Fruit fly (Drosophila melanogaster) whole organism, embryonic: ENCODE results near the gene SrpRbeta.
A peak's percentile ranks its signal among the peaks of the same experiment; 100 is the strongest.

Experiments
- Asciz ChIP-seq: fragments of 200-800 bp; sonication (Bioruptor generic); optimal IDR thresholded peaks from 2 replicates; lab custom pipeline; 2017; ENCODE audit warnings: missing biosample characterization, mild to moderate bottlenecking, missing genetic modification characterization, missing genetic modification reagents
- CG10147 ChIP-seq: fragments of 200-800 bp; sonication (Bioruptor generic); optimal IDR thresholded peaks from 2 replicates; lab custom pipeline; 2019; ENCODE audit warnings: missing biosample characterization, mild to moderate bottlenecking, missing genetic modification characterization, moderate library complexity
- CG10565 ChIP-seq: fragments of 200-800 bp; sonication (Bioruptor generic); optimal IDR thresholded peaks from 3 replicates; lab custom pipeline; 2016; ENCODE audit warnings: missing biosample characterization, mild to moderate bottlenecking, missing genetic modification characterization
- CG10959 ChIP-seq: fragments of 200-800 bp; sonication (Bioruptor generic); IDR thresholded peaks from 2 replicates; pipeline ENCODE4 v1.3.6; 2022; ENCODE audit warnings: missing biosample characterization, missing genetic modification characterization
- CG11456 ChIP-seq: fragments of 200-800 bp; sonication (Bioruptor generic); IDR thresholded peaks from 3 replicates; pipeline ENCODE4 v1.3.6; 2022; ENCODE audit warnings: missing biosample characterization, missing genetic modification characterization
- CG12219 ChIP-seq: fragments of 200-800 bp; sonication (Bioruptor generic); optimal IDR thresholded peaks from 3 replicates; lab custom pipeline; 2018; ENCODE audit warnings: missing biosample characterization, mild to moderate bottlenecking, missing genetic modification characterization
- CG12744 ChIP-seq: fragments of 200-800 bp; sonication (Bioruptor generic); optimal IDR thresholded peaks from 2 replicates; lab custom pipeline; 2016; ENCODE audit warnings: missing biosample characterization, missing genetic modification characterization
- CG13424 ChIP-seq: fragments of 200-800 bp; sonication (Bioruptor generic); optimal IDR thresholded peaks from 2 replicates; lab custom pipeline; 2019; ENCODE audit warnings: missing biosample characterization, mild to moderate bottlenecking, missing genetic modification characterization, moderate library complexity
- CG14014 ChIP-seq: fragments of 200-800 bp; sonication (Bioruptor generic); IDR thresholded peaks from 2 replicates; pipeline ENCODE4 v1.3.6; 2022; ENCODE audit warnings: missing biosample characterization, missing genetic modification characterization
- CG17359 ChIP-seq: fragments of 200-800 bp; sonication (Bioruptor generic); optimal IDR thresholded peaks from 3 replicates; lab custom pipeline; 2018; ENCODE audit warnings: missing biosample characterization, mild to moderate bottlenecking, missing genetic modification characterization, moderate library complexity
- CG17568 ChIP-seq: fragments of 200-800 bp; sonication (Bioruptor generic); optimal IDR thresholded peaks from 2 replicates; lab custom pipeline; 2018; ENCODE audit warnings: missing biosample characterization, mild to moderate bottlenecking, missing genetic modification characterization, moderate library complexity
- CG17829 ChIP-seq: fragments of 200-800 bp; optimal IDR thresholded peaks from 2 replicates; lab custom pipeline; 2019; ENCODE audit warnings: missing biosample characterization, mild to moderate bottlenecking, missing genetic modification characterization, moderate library complexity
- CG2120 ChIP-seq: fragments of 200-800 bp; sonication (Bioruptor generic); optimal IDR thresholded peaks from 3 replicates; lab custom pipeline; 2016; ENCODE audit warnings: missing biosample characterization, missing genetic modification characterization
- CG2129 ChIP-seq: fragments of 200-800 bp; sonication (Bioruptor generic); IDR thresholded peaks from 2 replicates; pipeline ENCODE4 v1.3.6; 2022; ENCODE audit warnings: missing biosample characterization, missing genetic modification characterization; ENCODE audit not compliant: partially characterized antibody
- CG3065 ChIP-seq: fragments of 200-800 bp; sonication (Bioruptor generic); optimal IDR thresholded peaks from 2 replicates; lab custom pipeline; 2016; ENCODE audit warnings: missing biosample characterization, missing genetic modification characterization
- CG3281 ChIP-seq: fragments of 200-800 bp; sonication (Bioruptor generic); optimal IDR thresholded peaks from 3 replicates; lab custom pipeline; 2017; ENCODE audit warnings: missing biosample characterization, mild to moderate bottlenecking, missing genetic modification characterization
- CG3407 ChIP-seq: fragments of 200-800 bp; sonication (Bioruptor generic); optimal IDR thresholded peaks from 2 replicates; lab custom pipeline; 2018; ENCODE audit warnings: missing biosample characterization, mild to moderate bottlenecking, missing genetic modification characterization
- CG4424 ChIP-seq: fragments of 200-800 bp; sonication (Bioruptor generic); optimal IDR thresholded peaks from 3 replicates; lab custom pipeline; 2016; ENCODE audit warnings: missing biosample characterization, missing genetic modification characterization
- CG4617 ChIP-seq: fragments of 200-800 bp; sonication (Bioruptor generic); optimal IDR thresholded peaks from 3 replicates; lab custom pipeline; 2016; ENCODE audit warnings: missing biosample characterization, missing genetic modification characterization, borderline replicate concordance
- CG5180 ChIP-seq: fragments of 200-800 bp; sonication (Bioruptor generic); optimal IDR thresholded peaks from 3 replicates; lab custom pipeline; 2017; ENCODE audit warnings: missing biosample characterization, missing genetic modification characterization, mild to moderate bottlenecking, moderate library complexity, missing genetic modification reagents
- CG6272 ChIP-seq: fragments of 200-800 bp; sonication (Bioruptor generic); IDR thresholded peaks from 2 replicates; pipeline ENCODE4 v1.3.6; 2022; ENCODE audit warnings: missing biosample characterization, missing genetic modification characterization
- CG9932 ChIP-seq: fragments of 200-800 bp; sonication (Bioruptor generic); IDR thresholded peaks from 2 replicates; pipeline ENCODE4 v1.3.6; 2022; ENCODE audit warnings: missing biosample characterization, missing genetic modification characterization
- CrebB ChIP-seq: fragments of 200-800 bp; sonication (Bioruptor generic); optimal IDR thresholded peaks from 3 replicates; lab custom pipeline; 2018; ENCODE audit warnings: missing biosample characterization, mild to moderate bottlenecking, missing genetic modification characterization
- Dek ChIP-seq: fragments of 200-800 bp; sonication (Bioruptor generic); optimal IDR thresholded peaks from 3 replicates; lab custom pipeline; 2019; ENCODE audit warnings: missing biosample characterization, mild to moderate bottlenecking, missing genetic modification characterization, moderate library complexity
- HLH4C ChIP-seq: fragments of 200-800 bp; sonication (Bioruptor generic); IDR thresholded peaks from 3 replicates; pipeline ENCODE4 v1.3.6; 2022; ENCODE audit warnings: missing biosample characterization, missing genetic modification characterization; ENCODE audit not compliant: partially characterized antibody
- MTF-1 ChIP-seq: fragments of 200-800 bp; sonication (Bioruptor generic); optimal IDR thresholded peaks from 2 replicates; lab custom pipeline; 2018; ENCODE audit warnings: missing biosample characterization, mild to moderate bottlenecking, missing genetic modification characterization, borderline replicate concordance
- Mad ChIP-seq: fragments of 200-800 bp; sonication (Bioruptor generic); optimal IDR thresholded peaks from 2 replicates; lab custom pipeline; 2016; ENCODE audit warnings: missing biosample characterization, missing genetic modification characterization
- Med ChIP-seq: fragments of 200-800 bp; sonication (Bioruptor generic); peaks from one replicate; lab custom pipeline; 2016; ENCODE audit warnings: missing biosample characterization, missing genetic modification characterization, mild to moderate bottlenecking, inconsistent platforms, moderate library complexity
- Nf-YB ChIP-seq: fragments of 200-800 bp; sonication (Bioruptor generic); optimal IDR thresholded peaks from 3 replicates; lab custom pipeline; 2019; ENCODE audit warnings: missing biosample characterization, mild to moderate bottlenecking, missing genetic modification characterization, moderate library complexity
- Nf-YC ChIP-seq: fragments of 200-800 bp; optimal IDR thresholded peaks from 3 replicates; lab custom pipeline; 2019; ENCODE audit warnings: missing biosample characterization, mild to moderate bottlenecking, missing genetic modification characterization, moderate library complexity
- Pdp1 ChIP-seq, 2 experiments: fragments of 200-800 bp; sonication (Bioruptor generic); optimal IDR thresholded peaks; 3 replicates each; lab custom pipeline; 2016; ENCODE audit warnings: missing biosample characterization in 2 of 2, missing genetic modification characterization in 2 of 2, mild to moderate bottlenecking in 1 of 2, moderate library complexity in 1 of 2
- Taf1 ChIP-seq: fragments of 200-800 bp; sonication (Bioruptor generic); IDR thresholded peaks from 2 replicates; pipeline ENCODE4 v1.3.6; 2022; ENCODE audit warnings: missing biosample characterization, missing genetic modification characterization
- Xbp1 ChIP-seq: fragments of 200-800 bp; sonication (Bioruptor generic); optimal IDR thresholded peaks from 3 replicates; lab custom pipeline; 2016; ENCODE audit warnings: missing biosample characterization, mild to moderate bottlenecking, missing genetic modification characterization
- az2 ChIP-seq: fragments of 200-800 bp; sonication (Bioruptor generic); optimal IDR thresholded peaks from 3 replicates; lab custom pipeline; 2016; ENCODE audit warnings: missing biosample characterization, missing genetic modification characterization
- danr ChIP-seq: fragments of 200-800 bp; sonication (Bioruptor generic); IDR thresholded peaks from 2 replicates; pipeline ENCODE4 v1.3.6; 2022; ENCODE audit warnings: missing biosample characterization, missing genetic modification characterization
- dati ChIP-seq: fragments of 200-800 bp; sonication (Bioruptor generic); IDR thresholded peaks from 2 replicates; pipeline ENCODE4 v1.3.6; 2022; ENCODE audit warnings: missing biosample characterization, missing genetic modification characterization
- gcm2 ChIP-seq: fragments of 200-800 bp; sonication (Bioruptor generic); optimal IDR thresholded peaks from 2 replicates; lab custom pipeline; 2016; ENCODE audit warnings: missing biosample characterization, missing genetic modification characterization
- gfzf ChIP-seq: fragments of 200-800 bp; sonication (Bioruptor generic); optimal IDR thresholded peaks from 2 replicates; lab custom pipeline; 2016; ENCODE audit warnings: missing biosample characterization, mild to moderate bottlenecking, missing genetic modification characterization, moderate library complexity
- gsb ChIP-seq: fragments of 200-800 bp; sonication (Bioruptor generic); IDR thresholded peaks from 2 replicates; pipeline ENCODE4 v1.3.6; 2022; ENCODE audit warnings: missing biosample characterization, missing genetic modification characterization
- lmd ChIP-seq: fragments of 200-800 bp; sonication (Bioruptor generic); IDR thresholded peaks from 2 replicates; pipeline ENCODE4 v1.3.6; 2022; ENCODE audit warnings: missing biosample characterization, missing genetic modification characterization
- nom ChIP-seq: fragments of 200-800 bp; sonication (Bioruptor generic); optimal IDR thresholded peaks from 2 replicates; lab custom pipeline; 2017; ENCODE audit warnings: missing biosample characterization, missing genetic modification characterization, mild to moderate bottlenecking, moderate library complexity, missing genetic modification reagents
- prd ChIP-seq, 3 experiments: fragments of >200 bp in 2 of 3; fragments of 200-800 bp in 1 of 3; sonication (Bioruptor generic) in 1 of 3; optimal IDR thresholded peaks in 2 of 3; IDR thresholded peaks in 1 of 3; 2 replicates in 2 of 3; 3 replicates in 1 of 3; pipeline versions ENCODE4 v1.3.6 to Lab custom; 2017 to 2022; ENCODE audit warnings: missing biosample characterization in 1 of 3, missing genetic modification characterization in 1 of 3
- run ChIP-seq: fragments of 200-800 bp; sonication (Bioruptor generic); optimal IDR thresholded peaks from 3 replicates; lab custom pipeline; 2018; ENCODE audit warnings: missing biosample characterization, mild to moderate bottlenecking, missing genetic modification characterization
- trh ChIP-seq: fragments of 200-800 bp; sonication (Bioruptor generic); optimal IDR thresholded peaks from 2 replicates; lab custom pipeline; 2016; ENCODE audit warnings: missing biosample characterization, missing genetic modification characterization
- tx ChIP-seq: fragments of 200-800 bp; sonication (Bioruptor generic); optimal IDR thresholded peaks from 2 replicates; lab custom pipeline; 2016; ENCODE audit warnings: missing biosample characterization, missing genetic modification characterization
- wdn ChIP-seq: fragments of 200-800 bp; sonication (Bioruptor generic); IDR thresholded peaks from 2 replicates; pipeline ENCODE4 v1.3.6; 2022; ENCODE audit warnings: missing biosample characterization, missing genetic modification characterization
- wek ChIP-seq: fragments of 200-800 bp; sonication (Bioruptor generic); optimal IDR thresholded peaks from 3 replicates; lab custom pipeline; 2018; ENCODE audit warnings: missing biosample characterization, mild to moderate bottlenecking, missing genetic modification characterization, moderate library complexity

SrpRbeta gene

dm6 chr3L:8691891-8692874, 27.8 kb downstream of the SrpRbeta start (continued):
- TF ChIP-seq danr (GFP tag; lab: Robert Waterston, UW), result no peak
- no peak for TF ChIP-seq gcm2 (GFP tag; lab: Kevin White, UChicago)
- no peak for TF ChIP-seq Taf1 (GFP tag; lab: Robert Waterston, UW)
- peak; percentile 63 for TF ChIP-seq CG13424 (tag; lab: Kevin White, UChicago)
- no peak for TF ChIP-seq CG10565 (GFP tag; lab: Kevin White, UChicago)
- TF ChIP-seq wek (GFP tag; lab: Kevin White, UChicago), result no peak
- no peak for TF ChIP-seq run (tag; lab: Kevin White, UChicago)
- peak; percentile 56 for TF ChIP-seq CG3281 (GFP tag; lab: Kevin White, UChicago)
- TF ChIP-seq CG12744 (GFP tag; lab: Kevin White, UChicago), result no peak
- no peak for TF ChIP-seq Mad (GFP tag; lab: Kevin White, UChicago)
- peak; percentile 18 for TF ChIP-seq Dek (tag; lab: Kevin White, UChicago)
- no peak for TF ChIP-seq CG17568 (GFP tag; lab: Kevin White, UChicago)
- peak; percentile 43 for TF ChIP-seq CG4424 (GFP tag; lab: Kevin White, UChicago)
- peak; percentile 30 for TF ChIP-seq CG10147 (GFP tag; lab: Kevin White, UChicago)
- peak; percentile 30 for TF ChIP-seq Nf-YB (GFP tag; lab: Kevin White, UChicago)
- peak; percentile 18 for TF ChIP-seq CG2120 (GFP tag; lab: Kevin White, UChicago)
- TF ChIP-seq CG3065 (GFP tag; lab: Kevin White, UChicago), result no peak
- TF ChIP-seq trh (GFP tag; lab: Kevin White, UChicago), result no peak
- peak; percentile 15 for TF ChIP-seq CG5180 (GFP tag; lab: Kevin White, UChicago)
- no peak for TF ChIP-seq gfzf
- TF ChIP-seq CG14014, result peak; percentile 43; the same call in 1 of the 2 replicates
- TF ChIP-seq dati, result no peak
- no peak for TF ChIP-seq gsb
- peak in 1 of 2 experiments; percentile 92 for TF ChIP-seq Pdp1 (GFP tag; optimal IDR thresholded peaks at IDR 0.05; lab: Kevin White, UChicago)
- TF ChIP-seq CG3407 (GFP tag; lab: Kevin White, UChicago), result peak; percentile 14
- TF ChIP-seq CG6272 (GFP tag; lab: Robert Waterston, UW), result peak; percentile 44; the same call in 1 of the 2 replicates
- peak; percentile 19 for TF ChIP-seq CG17359
- TF ChIP-seq CG10959, result no peak
- 0 out of 2 replicates have a peak, but pooled peaks have one; percentile 25 for TF ChIP-seq CG9932 (GFP tag; lab: Robert Waterston, UW)
- TF ChIP-seq az2, result peak; percentile 51
- TF ChIP-seq CG2129, result no peak
- no peak for TF ChIP-seq MTF-1 (GFP tag; lab: Kevin White, UChicago)
- TF ChIP-seq nom (GFP tag; lab: Kevin White, UChicago), result peak; percentile 94
- TF ChIP-seq prd (optimal IDR thresholded peaks at IDR 0.05; lab: Kevin White, UChicago), result no peak
- TF ChIP-seq prd (GFP tag; IDR thresholded peaks at IDR 0.05; lab: Robert Waterston, UW), result peak; percentile 45; the same call in 1 of the 3 replicates
- no peak for TF ChIP-seq HLH4C (GFP tag; lab: Robert Waterston, UW)
- TF ChIP-seq CG4617 (GFP tag; lab: Kevin White, UChicago), result no peak
- no peak for TF ChIP-seq CG12219
- TF ChIP-seq CrebB (tag; lab: Kevin White, UChicago), result peak; percentile 10
- TF ChIP-seq tx, result no peak
- TF ChIP-seq Xbp1, result peak; percentile 42
- no peak for TF ChIP-seq Asciz (GFP tag; lab: Kevin White, UChicago)
- TF ChIP-seq Nf-YC (tag; lab: Kevin White, UChicago), result peak; percentile 47
- peak; percentile 59; the same call in 1 of the 3 replicates for TF ChIP-seq CG11456
- TF ChIP-seq wdn, result no peak
- peak; percentile 91 for TF ChIP-seq Med (GFP tag; lab: Kevin White, UChicago)
- TF ChIP-seq CG17829 (tag; lab: Kevin White, UChicago), result peak; percentile 33
- TF ChIP-seq lmd (GFP tag; lab: Robert Waterston, UW), result no peak; the same call in none of the 2 replicates
